Fruit fly (Drosophila melanogaster) whole organism: ENCODE measurements around the gene CG4957.

Experiments used
- CG8478 ChIP-seq: fragments of >200 bp; optimal IDR thresholded peaks from 2 replicates; lab custom pipeline; 2018; ENCODE audit warnings: inconsistent platforms
- pan ChIP-seq: fragments of >200 bp; optimal IDR thresholded peaks from 2 replicates; lab custom pipeline; 2017

DNA sequence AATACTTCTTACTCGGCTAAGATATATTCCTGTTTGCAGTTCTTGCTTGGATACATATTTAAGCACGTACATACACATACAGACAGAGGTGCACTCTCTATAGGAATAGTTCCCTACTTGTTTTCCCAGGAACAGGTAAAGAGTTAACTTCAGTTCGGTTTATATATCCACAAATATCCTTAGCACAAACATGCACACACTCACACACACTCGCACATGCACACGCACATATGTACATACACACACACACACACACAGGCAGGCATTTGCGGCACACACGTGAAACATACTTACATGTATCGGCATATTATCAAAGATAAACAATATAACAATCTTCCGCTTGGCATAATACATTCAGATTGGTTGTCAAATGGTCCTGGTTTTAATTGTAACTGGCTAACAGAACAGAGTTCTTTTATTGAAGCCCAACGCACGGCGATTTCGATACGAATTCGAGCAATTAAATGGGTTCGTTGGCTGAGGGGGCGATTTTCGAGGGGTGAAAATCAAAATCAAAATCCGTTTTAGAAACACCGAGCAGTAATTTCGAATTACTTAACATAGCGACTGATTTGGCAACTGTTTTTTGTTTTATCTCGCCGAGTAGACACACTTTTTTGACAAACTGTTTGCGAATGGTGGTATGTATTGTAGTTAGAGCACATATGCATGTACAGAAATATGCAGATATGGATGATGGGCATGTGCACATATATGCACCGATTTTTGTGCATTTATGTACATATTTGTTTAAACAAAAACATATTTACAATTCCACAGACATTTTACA is 8.5 kb upstream of the CG4957 start:
- TF ChIP-seq CG8478 (lab: Kevin White, UChicago) (no peak), pan (no peak)
